Fruit fly (Drosophila melanogaster) whole organism: ENCODE measurements around the gene CG10026.

ENCODE experiments used
- Dll ChIP-seq: fragments of >200 bp; optimal IDR thresholded peaks from 2 replicates; lab custom pipeline; 2017
- pan ChIP-seq: fragments of >200 bp; optimal IDR thresholded peaks from 2 replicates; lab custom pipeline; 2017
- psq ChIP-seq: fragments of >200 bp; optimal IDR thresholded peaks from 2 replicates; lab custom pipeline; 2017
- usp ChIP-seq: fragments of >200 bp; optimal IDR thresholded peaks from 2 replicates; lab custom pipeline; 2017; ENCODE audit warnings: missing biosample characterization, missing genetic modification characterization, mixed read lengths

- TF ChIP-seq usp, result no peak
- TF ChIP-seq pan (lab: Kevin White, UChicago), result no peak
- TF ChIP-seq psq (lab: Kevin White, UChicago), result no peak
- TF ChIP-seq Dll (lab: Kevin White, UChicago), result no peak
Measured at dm6 chr2L:19413118-19413893, 40.8 kb upstream of the CG10026 start.
